Fruit fly (Drosophila melanogaster) whole organism, embryonic: ENCODE measurements around the gene CG33796.

Experiments used
- CG10267 ChIP-seq: fragments of 200-800 bp; sonication (Bioruptor generic); optimal IDR thresholded peaks from 2 replicates; lab custom pipeline; 2018; ENCODE audit warnings: missing biosample characterization, mild to moderate bottlenecking, missing genetic modification characterization, moderate library complexity
- CG10565 ChIP-seq: fragments of 200-800 bp; sonication (Bioruptor generic); optimal IDR thresholded peaks from 3 replicates; lab custom pipeline; 2016; ENCODE audit warnings: missing biosample characterization, mild to moderate bottlenecking, missing genetic modification characterization
- CG10979 ChIP-seq: fragments of 200-800 bp; sonication (Bioruptor generic); optimal IDR thresholded peaks from 2 replicates; lab custom pipeline; 2018; ENCODE audit warnings: missing biosample characterization, mild to moderate bottlenecking, missing genetic modification characterization, moderate library complexity
- CG11085 ChIP-seq: fragments of 200-800 bp; sonication (Bioruptor generic); IDR thresholded peaks from 2 replicates; pipeline ENCODE4 v1.3.6; 2022; ENCODE audit warnings: missing biosample characterization, missing genetic modification characterization
- CG11398 ChIP-seq: fragments of 200-800 bp; sonication (Bioruptor generic); optimal IDR thresholded peaks from 2 replicates; lab custom pipeline; 2016; ENCODE audit warnings: missing biosample characterization, missing genetic modification characterization
- CG13894 ChIP-seq: fragments of 200-800 bp; sonication (Bioruptor generic); optimal IDR thresholded peaks from 3 replicates; lab custom pipeline; 2018; ENCODE audit warnings: missing biosample characterization, mild to moderate bottlenecking, missing genetic modification characterization, moderate library complexity
- CG1529 ChIP-seq: fragments of 200-800 bp; sonication (Bioruptor generic); optimal IDR thresholded peaks from 3 replicates; lab custom pipeline; 2018; ENCODE audit warnings: missing biosample characterization, missing genetic modification characterization
- CG15514 ChIP-seq: fragments of 200-800 bp; sonication (Bioruptor generic); optimal IDR thresholded peaks from 3 replicates; lab custom pipeline; 2017; ENCODE audit warnings: missing biosample characterization, missing genetic modification characterization, mild to moderate bottlenecking, moderate library complexity, missing genetic modification reagents
- CG1603 ChIP-seq: fragments of 200-800 bp; sonication (Bioruptor generic); optimal IDR thresholded peaks from 2 replicates; lab custom pipeline; 2019; ENCODE audit warnings: missing biosample characterization, mild to moderate bottlenecking, missing genetic modification characterization, moderate library complexity
- CG17186 ChIP-seq: fragments of 200-800 bp; sonication (Bioruptor generic); optimal IDR thresholded peaks from 3 replicates; lab custom pipeline; 2017; ENCODE audit warnings: missing biosample characterization, missing genetic modification reagents, missing genetic modification characterization
- CG17829 ChIP-seq: fragments of 200-800 bp; optimal IDR thresholded peaks from 2 replicates; lab custom pipeline; 2019; ENCODE audit warnings: missing biosample characterization, mild to moderate bottlenecking, missing genetic modification characterization, moderate library complexity
- CG1832 ChIP-seq: fragments of 200-800 bp; sonication (Bioruptor generic); optimal IDR thresholded peaks from 2 replicates; lab custom pipeline; 2017; ENCODE audit warnings: missing biosample characterization, mild to moderate bottlenecking, missing genetic modification characterization, inconsistent platforms
- CG3407 ChIP-seq: fragments of 200-800 bp; sonication (Bioruptor generic); optimal IDR thresholded peaks from 2 replicates; lab custom pipeline; 2018; ENCODE audit warnings: missing biosample characterization, mild to moderate bottlenecking, missing genetic modification characterization
- CG43689 ChIP-seq: fragments of 200-800 bp; sonication (Bioruptor generic); IDR thresholded peaks from 2 replicates; pipeline ENCODE4 v1.3.6; 2022; ENCODE audit warnings: missing biosample characterization, missing genetic modification characterization
- CG6175 ChIP-seq: fragments of 200-800 bp; sonication (Bioruptor generic); IDR thresholded peaks from 3 replicates; pipeline ENCODE4 v1.3.6; 2022; ENCODE audit warnings: missing biosample characterization, missing genetic modification characterization
- CG6765 ChIP-seq: fragments of 200-800 bp; sonication (Bioruptor generic); optimal IDR thresholded peaks from 3 replicates; lab custom pipeline; 2017; ENCODE audit warnings: missing biosample characterization, mild to moderate bottlenecking, missing genetic modification characterization
- CHES-1-like ChIP-seq: fragments of 200-800 bp; sonication (Bioruptor generic); optimal IDR thresholded peaks from 2 replicates; lab custom pipeline; 2016; ENCODE audit warnings: missing biosample characterization, missing genetic modification characterization
- Dek ChIP-seq: fragments of 200-800 bp; sonication (Bioruptor generic); optimal IDR thresholded peaks from 3 replicates; lab custom pipeline; 2019; ENCODE audit warnings: missing biosample characterization, mild to moderate bottlenecking, missing genetic modification characterization, moderate library complexity
- Doc3 ChIP-seq: fragments of 200-800 bp; sonication (Bioruptor generic); IDR thresholded peaks from 3 replicates; pipeline ENCODE4 v1.3.6; 2022; ENCODE audit warnings: missing biosample characterization, missing genetic modification characterization; ENCODE audit not compliant: partially characterized antibody
- Dref ChIP-seq: fragments of 200-800 bp; sonication (Bioruptor generic); IDR thresholded peaks from 2 replicates; pipeline ENCODE4 v1.3.6; 2022; ENCODE audit warnings: missing biosample characterization, missing genetic modification characterization
- E2f1 ChIP-seq: fragments of 200-800 bp; sonication (Bioruptor generic); IDR thresholded peaks from 2 replicates; pipeline ENCODE4 v1.3.6; 2022; ENCODE audit warnings: missing biosample characterization, missing genetic modification characterization
- E2f2 ChIP-seq: fragments of 200-800 bp; sonication (Bioruptor generic); IDR thresholded peaks from 2 replicates; pipeline ENCODE4 v1.3.6; 2022; ENCODE audit warnings: missing biosample characterization, missing genetic modification characterization
- Ets97D ChIP-seq: fragments of 200-800 bp; sonication (Bioruptor generic); optimal IDR thresholded peaks from 3 replicates; lab custom pipeline; 2016; ENCODE audit warnings: missing biosample characterization, missing genetic modification characterization
- HmgZ ChIP-seq: fragments of 200-800 bp; sonication (Bioruptor generic); optimal IDR thresholded peaks from 2 replicates; lab custom pipeline; 2018; ENCODE audit warnings: missing biosample characterization, mild to moderate bottlenecking, missing genetic modification characterization
- Hmx ChIP-seq: fragments of 200-800 bp; sonication (Bioruptor generic); optimal IDR thresholded peaks from 2 replicates; lab custom pipeline; 2016; ENCODE audit warnings: missing biosample characterization, missing genetic modification characterization
- Hr51 ChIP-seq, 2 experiments: fragments of 200-800 bp; sonication (Bioruptor generic); optimal IDR thresholded peaks; 2 replicates in 1 of 2; 3 replicates in 1 of 2; lab custom pipeline; 2016 to 2018; ENCODE audit warnings: missing biosample characterization in 2 of 2, missing genetic modification characterization in 2 of 2, mild to moderate bottlenecking in 1 of 2, moderate library complexity in 1 of 2
- Jarid2 ChIP-seq: fragments of 200-800 bp; sonication (Bioruptor generic); optimal IDR thresholded peaks from 3 replicates; lab custom pipeline; 2017; ENCODE audit warnings: mild to moderate bottlenecking, missing biosample characterization, missing genetic modification reagents, missing genetic modification characterization
- Scr ChIP-seq: fragments of 200-800 bp; sonication (Bioruptor generic); IDR thresholded peaks from 2 replicates; pipeline ENCODE4 v1.3.6; 2022; ENCODE audit warnings: missing biosample characterization, missing genetic modification characterization; ENCODE audit not compliant: partially characterized antibody
- Xrp1 ChIP-seq: fragments of 200-800 bp; sonication (Bioruptor generic); IDR thresholded peaks from 2 replicates; pipeline ENCODE4 v1.3.6; 2022; ENCODE audit warnings: missing biosample characterization, missing genetic modification characterization
- amos ChIP-seq: fragments of 200-800 bp; sonication (Bioruptor generic); IDR thresholded peaks from 2 replicates; pipeline ENCODE4 v1.3.6; 2022; ENCODE audit warnings: missing biosample characterization, missing genetic modification characterization; ENCODE audit not compliant: partially characterized antibody
- az2 ChIP-seq: fragments of 200-800 bp; sonication (Bioruptor generic); optimal IDR thresholded peaks from 3 replicates; lab custom pipeline; 2016; ENCODE audit warnings: missing biosample characterization, missing genetic modification characterization
- btn ChIP-seq: fragments of 200-800 bp; sonication (Bioruptor generic); optimal IDR thresholded peaks from 2 replicates; lab custom pipeline; 2016; ENCODE audit warnings: missing biosample characterization, missing genetic modification characterization
- dpn ChIP-seq, 2 experiments: fragments of 200-800 bp; sonication (Bioruptor generic); optimal IDR thresholded peaks; 3 replicates each; lab custom pipeline; 2016; ENCODE audit warnings: missing biosample characterization in 2 of 2, missing genetic modification characterization in 2 of 2
- eve ChIP-seq, 2 experiments: fragments of >200 bp; optimal IDR thresholded peaks; 2 replicates each; lab custom pipeline; 2017; ENCODE audit warnings: missing biosample characterization in 2 of 2, missing genetic modification characterization in 2 of 2
- fd3F ChIP-seq: fragments of 200-800 bp; sonication (Bioruptor generic); optimal IDR thresholded peaks from 2 replicates; lab custom pipeline; 2018; ENCODE audit warnings: missing biosample characterization, mild to moderate bottlenecking, missing genetic modification characterization, moderate library complexity
- fd96Cb ChIP-seq: fragments of 200-800 bp; sonication (Bioruptor generic); optimal IDR thresholded peaks from 2 replicates; lab custom pipeline; 2018; ENCODE audit warnings: missing biosample characterization, mild to moderate bottlenecking, missing genetic modification characterization, moderate library complexity
- gfzf ChIP-seq: fragments of 200-800 bp; sonication (Bioruptor generic); optimal IDR thresholded peaks from 2 replicates; lab custom pipeline; 2016; ENCODE audit warnings: missing biosample characterization, mild to moderate bottlenecking, missing genetic modification characterization, moderate library complexity
- grn ChIP-seq: fragments of 200-800 bp; sonication (Bioruptor generic); optimal IDR thresholded peaks from 3 replicates; lab custom pipeline; 2017; ENCODE audit warnings: missing biosample characterization, missing genetic modification characterization
- knrl ChIP-seq: fragments of 200-800 bp; sonication (Bioruptor generic); IDR thresholded peaks from 3 replicates; pipeline ENCODE4 v1.3.6; 2022; ENCODE audit warnings: missing biosample characterization, missing genetic modification characterization; ENCODE audit not compliant: partially characterized antibody
- lbe ChIP-seq: fragments of 200-800 bp; sonication (Bioruptor generic); optimal IDR thresholded peaks from 2 replicates; lab custom pipeline; 2016; ENCODE audit warnings: missing biosample characterization, mild to moderate bottlenecking, missing genetic modification characterization
- odd ChIP-seq: fragments of 200-800 bp; sonication (Bioruptor generic); optimal IDR thresholded peaks from 2 replicates; lab custom pipeline; 2017; ENCODE audit warnings: missing biosample characterization, mild to moderate bottlenecking, missing genetic modification characterization
- prd ChIP-seq, 3 experiments: fragments of >200 bp in 2 of 3; fragments of 200-800 bp in 1 of 3; sonication (Bioruptor generic) in 1 of 3; optimal IDR thresholded peaks in 2 of 3; IDR thresholded peaks in 1 of 3; 2 replicates in 2 of 3; 3 replicates in 1 of 3; pipeline versions ENCODE4 v1.3.6 to Lab custom; 2017 to 2022; ENCODE audit warnings: missing biosample characterization in 1 of 3, missing genetic modification characterization in 1 of 3
- sd ChIP-seq: fragments of 200-800 bp; sonication (Bioruptor generic); optimal IDR thresholded peaks from 3 replicates; lab custom pipeline; 2018; ENCODE audit warnings: missing biosample characterization, mild to moderate bottlenecking, missing genetic modification characterization, moderate library complexity
- sqz ChIP-seq: fragments of 200-800 bp; sonication (Bioruptor generic); optimal IDR thresholded peaks from 3 replicates; lab custom pipeline; 2018; ENCODE audit warnings: missing biosample characterization, mild to moderate bottlenecking, missing genetic modification characterization
- stc ChIP-seq: fragments of 200-800 bp; sonication (Bioruptor generic); IDR thresholded peaks from 2 replicates; pipeline ENCODE4 v1.3.6; 2022; ENCODE audit warnings: missing biosample characterization, missing genetic modification characterization
- tll ChIP-seq, 2 experiments: fragments of 200-800 bp in 1 of 2; fragments of >200 bp in 1 of 2; sonication (Bioruptor generic) in 1 of 2; optimal IDR thresholded peaks; 2 replicates each; lab custom pipeline; 2017 to 2019; ENCODE audit warnings: missing biosample characterization in 2 of 2, missing genetic modification characterization in 2 of 2, mild to moderate bottlenecking in 1 of 2, moderate library complexity in 1 of 2
- toy ChIP-seq: fragments of 200-800 bp; sonication (Bioruptor generic); IDR thresholded peaks from 2 replicates; pipeline ENCODE4 v1.3.6; 2022; ENCODE audit warnings: missing biosample characterization, missing genetic modification characterization
- unc-4 ChIP-seq: fragments of 200-800 bp; sonication (Bioruptor generic); IDR thresholded peaks from 2 replicates; pipeline ENCODE4 v1.3.6; 2022; ENCODE audit warnings: missing biosample characterization, missing genetic modification characterization; ENCODE audit not compliant: partially characterized antibody
- vvl ChIP-seq: fragments of 200-800 bp; sonication (Bioruptor generic); IDR thresholded peaks from 2 replicates; pipeline ENCODE4 v1.3.6; 2022; ENCODE audit warnings: missing biosample characterization, missing genetic modification characterization

CG33796 gene

DNA sequence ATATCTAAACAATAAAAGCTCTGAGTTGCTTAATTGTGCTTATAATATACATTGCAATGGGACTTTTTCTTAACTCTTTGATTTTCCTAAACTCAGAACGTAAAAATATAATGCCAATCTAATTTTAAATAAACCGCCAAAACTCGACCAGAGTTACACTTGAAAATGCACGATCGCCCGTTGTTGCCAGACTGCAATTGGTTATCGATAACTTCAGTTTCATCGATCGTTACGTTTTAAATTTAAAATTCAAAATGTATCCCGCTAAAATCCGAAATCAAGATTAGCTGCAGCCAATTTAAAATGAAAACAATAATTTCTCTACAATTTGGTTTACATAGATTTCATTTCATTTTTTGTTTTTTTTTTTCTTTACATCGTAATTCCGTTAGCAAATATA lies 30.8 kb downstream of the CG33796 start (continued):
- TF ChIP-seq CG1603 (tag; lab: Kevin White, UChicago) (peak; percentile 76), grn (GFP tag; lab: Kevin White, UChicago) (peak; percentile 37), Ets97D (GFP tag; lab: Kevin White, UChicago) (peak; percentile 71), sqz (no peak), unc-4 (GFP tag; lab: Robert Waterston, UW) (peak; percentile 37; the same call in 1 of the 2 replicates), CG13894 (tag; lab: Kevin White, UChicago) (no peak), Dref (GFP tag; lab: Robert Waterston, UW) (peak; percentile 93), CG6175 (GFP tag; lab: Robert Waterston, UW) (no peak), CG11085 (GFP tag; lab: Robert Waterston, UW) (no peak), prd (optimal IDR thresholded peaks at IDR 0.05; lab: Kevin White, UChicago) (no peak), prd (GFP tag; IDR thresholded peaks at IDR 0.05; lab: Robert Waterston, UW) (no peak), Jarid2 (no peak), btn (no peak), tll (GFP tag; optimal IDR thresholded peaks at IDR 0.05; lab: Kevin White, UChicago) (no peak), az2 (no peak), odd (GFP tag; lab: Kevin White, UChicago) (no peak), CHES-1-like (no peak), CG1832 (GFP tag; lab: Kevin White, UChicago) (no peak), CG11398 (GFP tag; lab: Kevin White, UChicago) (no peak), CG15514 (GFP tag; lab: Kevin White, UChicago) (peak; percentile 51), CG17829 (tag; lab: Kevin White, UChicago) (no peak), Hr51 (GFP tag; optimal IDR thresholded peaks at IDR 0.05; lab: Kevin White, UChicago) (no peak), CG3407 (GFP tag; lab: Kevin White, UChicago) (no peak), CG1529 (GFP tag; lab: Kevin White, UChicago) (no peak), toy (GFP tag; lab: Robert Waterston, UW) (no peak), knrl (GFP tag; lab: Robert Waterston, UW) (peak; percentile 36; the same call in 1 of the 3 replicates), amos (GFP tag; lab: Robert Waterston, UW) (peak; percentile 48; the same call in 1 of the 2 replicates), CG17186 (GFP tag; lab: Kevin White, UChicago) (peak; percentile 20), vvl (GFP tag; lab: Robert Waterston, UW) (no peak), gfzf (peak; percentile 28), Xrp1 (no peak), Doc3 (GFP tag; lab: Robert Waterston, UW) (no peak), fd3F (no peak), stc (no peak), E2f1 (GFP tag; lab: Robert Waterston, UW) (no peak), sd (tag; lab: Kevin White, UChicago) (peak; percentile 41), Dek (tag; lab: Kevin White, UChicago) (no peak), fd96Cb (tag; lab: Kevin White, UChicago) (no peak), CG10267 (tag; lab: Kevin White, UChicago) (peak; percentile 31), CG6765 (no peak), Scr (GFP tag; lab: Robert Waterston, UW) (peak; percentile 16; the same call in 1 of the 2 replicates), CG43689 (GFP tag; lab: Robert Waterston, UW) (no peak), CG10565 (GFP tag; lab: Kevin White, UChicago) (no peak), CG10979 (tag; lab: Kevin White, UChicago) (no peak), Hmx (GFP tag; lab: Kevin White, UChicago) (no peak), HmgZ (tag; lab: Kevin White, UChicago) (peak; percentile 42), eve (GFP tag; optimal IDR thresholded peaks at IDR 0.05; lab: Kevin White, UChicago) (no peak), dpn (GFP tag; optimal IDR thresholded peaks at IDR 0.05; lab: Kevin White, UChicago) (no peak), lbe (GFP tag; lab: Kevin White, UChicago) (peak; percentile 48), E2f2 (GFP tag; lab: Robert Waterston, UW) (peak; percentile 99)
